Worm (Caenorhabditis elegans): ENCODE measurements around the gene F49C12.12.

DNA sequence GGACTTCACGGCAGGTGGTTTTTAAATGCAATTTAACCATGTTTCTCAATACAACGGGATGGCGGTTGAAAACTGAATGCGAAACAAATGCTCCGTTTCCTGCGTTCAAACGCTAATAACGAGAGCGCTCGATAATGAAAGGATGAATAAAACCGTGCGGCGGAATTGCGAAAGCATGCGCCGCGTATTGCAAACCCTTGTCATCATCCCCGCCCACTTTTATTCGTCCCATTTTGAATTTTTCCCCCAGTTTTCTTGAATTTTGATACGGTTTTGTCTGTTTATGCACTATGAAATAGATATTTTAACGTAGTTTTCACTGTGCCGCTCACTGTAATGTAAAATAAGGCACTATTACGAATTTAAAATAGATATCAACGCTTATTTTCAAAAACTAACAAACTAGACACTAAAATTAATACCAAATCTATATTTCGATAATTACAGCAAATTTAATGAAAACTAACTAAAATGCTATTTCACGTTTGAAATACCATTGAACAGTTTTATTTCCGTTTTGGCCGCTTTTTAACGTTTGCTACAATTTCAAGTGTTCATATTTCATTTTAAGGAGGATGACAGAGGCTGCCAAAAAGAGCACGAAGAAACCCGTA, 4.7 kb downstream of the F49C12.12 start, which contains the start of the genes F49C12.9 and rpn-7:
- TF ChIP-seq pha-4 (tag; optimal IDR thresholded peaks at IDR 0.05) (no peak), dpl-1 (GFP tag; optimal IDR thresholded peaks at IDR 0.05) (no peak), hsf-1 (GFP tag; IDR thresholded peaks at IDR 0.05) (no peak), hlh-26 (GFP tag; conservative IDR thresholded peaks at IDR 0.05) (no peak), Y67H2A.10 (GFP tag; conservative IDR thresholded peaks at IDR 0.05) (no peak), ccch-3 (GFP tag; optimal IDR thresholded peaks at IDR 0.05) (no peak), sea-2 (GFP tag; IDR thresholded peaks at IDR 0.05) (no peak)
